Worm (Caenorhabditis elegans) whole organism, L2 larva: ENCODE measurements around the gene clec-58.
A peak's percentile ranks its signal among the peaks of the same experiment; 100 is the strongest.

ENCODE experiments used
- C34F6.9 ChIP-seq: fragments of 150-350 bp; optimal IDR thresholded peaks from 2 replicates; lab custom pipeline; 2014; ENCODE audit warnings: missing biosample characterization, missing genetic modification characterization
- F13H6.1 ChIP-seq: sonication (generic microtip); optimal IDR thresholded peaks from 2 replicates; lab custom pipeline; 2016; ENCODE audit warnings: missing genetic modification characterization, missing compliant biosample characterization
- R02D3.7 ChIP-seq: fragments of 150-350 bp; optimal IDR thresholded peaks from 2 replicates; lab custom pipeline; 2014; ENCODE audit warnings: missing biosample characterization, missing genetic modification characterization
- Y55F3AM.14 ChIP-seq: fragments of 200-800 bp; sonication (Bioruptor generic); optimal IDR thresholded peaks from 2 replicates; lab custom pipeline; 2018; ENCODE audit warnings: mild to moderate bottlenecking, missing genetic modification characterization, missing compliant biosample characterization
- ZK546.5 ChIP-seq: sonication (generic microtip); optimal IDR thresholded peaks from 2 replicates; lab custom pipeline; 2017; ENCODE audit warnings: missing biosample characterization, missing genetic modification characterization
- alr-1 ChIP-seq: fragments of 150-350 bp; optimal IDR thresholded peaks from 2 replicates; lab custom pipeline; 2014; ENCODE audit warnings: missing biosample characterization, missing genetic modification characterization
- aly-2 ChIP-seq: fragments of 150-350 bp; optimal IDR thresholded peaks from 2 replicates; lab custom pipeline; 2014; ENCODE audit warnings: missing biosample characterization, missing genetic modification characterization
- ama-1 ChIP-seq: fragments of 150-350 bp; optimal IDR thresholded peaks from 2 replicates; lab custom pipeline; 2018; ENCODE audit warnings: inconsistent platforms
- blmp-1 ChIP-seq: sonication (generic microtip); optimal IDR thresholded peaks from 2 replicates; lab custom pipeline; 2017; ENCODE audit warnings: missing genetic modification characterization, mild to moderate bottlenecking, missing compliant biosample characterization, antibody characterized with exemption, moderate library complexity; ENCODE audit not compliant: insufficient read depth
- ceh-16 ChIP-seq: fragments of 150-350 bp; optimal IDR thresholded peaks from 2 replicates; lab custom pipeline; 2014; ENCODE audit warnings: missing biosample characterization, missing genetic modification characterization
- crh-2 ChIP-seq: sonication (generic microtip); optimal IDR thresholded peaks from 2 replicates; lab custom pipeline; 2017; ENCODE audit warnings: missing biosample characterization, missing genetic modification characterization
- dmd-4 ChIP-seq: sonication (generic microtip); optimal IDR thresholded peaks from 2 replicates; lab custom pipeline; 2017; ENCODE audit warnings: missing biosample characterization, missing genetic modification characterization
- egl-27 ChIP-seq: sonication (generic microtip); optimal IDR thresholded peaks from 3 replicates; lab custom pipeline; 2017; ENCODE audit warnings: missing biosample characterization, missing genetic modification reagents, missing genetic modification characterization
- elt-3 ChIP-seq: sonication (generic microtip); optimal IDR thresholded peaks from 2 replicates; lab custom pipeline; 2017; ENCODE audit warnings: missing biosample characterization, missing genetic modification characterization
- fos-1 ChIP-seq: fragments of 150-350 bp; optimal IDR thresholded peaks from 2 replicates; lab custom pipeline; 2014; ENCODE audit warnings: missing biosample characterization, missing genetic modification characterization
- lin-11 ChIP-seq: fragments of 150-350 bp; sonication (generic microtip); optimal IDR thresholded peaks from 2 replicates; lab custom pipeline; 2014; ENCODE audit warnings: missing biosample characterization, missing genetic modification characterization, inconsistent platforms, mixed read lengths
- lin-13 ChIP-seq: fragments of 150-350 bp; optimal IDR thresholded peaks from 2 replicates; lab custom pipeline; 2014; ENCODE audit warnings: missing biosample characterization, missing genetic modification reagents, missing genetic modification characterization
- lin-39 ChIP-seq: fragments of 150-350 bp; optimal IDR thresholded peaks from 2 replicates; lab custom pipeline; 2014; ENCODE audit warnings: missing biosample characterization, missing genetic modification reagents, missing genetic modification characterization
- lsy-2 ChIP-seq, 2 experiments: fragments of 150-350 bp in 1 of 2; sonication (generic microtip) in 1 of 2; optimal IDR thresholded peaks; 2 replicates each; lab custom pipeline; 2014 to 2017; ENCODE audit warnings: missing biosample characterization in 2 of 2, missing genetic modification characterization in 2 of 2
- mab-5 ChIP-seq: fragments of 150-350 bp; optimal IDR thresholded peaks from 2 replicates; lab custom pipeline; 2014; ENCODE audit warnings: missing biosample characterization, missing genetic modification characterization
- mbf-1 ChIP-seq: sonication (generic microtip); optimal IDR thresholded peaks from 2 replicates; lab custom pipeline; 2017; ENCODE audit warnings: missing biosample characterization, missing genetic modification characterization
- mdl-1 ChIP-seq, 2 experiments: fragments of 150-350 bp in 1 of 2; sonication (generic microtip) in 1 of 2; optimal IDR thresholded peaks; 2 replicates each; lab custom pipeline; 2017; ENCODE audit warnings: missing biosample characterization in 2 of 2, missing genetic modification characterization in 2 of 2
- nhr-10 ChIP-seq: sonication (generic microtip); optimal IDR thresholded peaks from 2 replicates; lab custom pipeline; 2017; ENCODE audit warnings: missing biosample characterization, missing genetic modification characterization
- nhr-11 ChIP-seq: fragments of 150-350 bp; optimal IDR thresholded peaks from 2 replicates; lab custom pipeline; 2014; ENCODE audit warnings: missing biosample characterization, missing genetic modification characterization
- nhr-12 ChIP-seq: fragments of 150-350 bp; optimal IDR thresholded peaks from 2 replicates; lab custom pipeline; 2014; ENCODE audit warnings: missing biosample characterization, missing genetic modification characterization
- nhr-129 ChIP-seq: fragments of 150-350 bp; optimal IDR thresholded peaks from 2 replicates; lab custom pipeline; 2014; ENCODE audit warnings: missing biosample characterization, missing genetic modification characterization
- nhr-21 ChIP-seq: fragments of 150-350 bp; optimal IDR thresholded peaks from 2 replicates; lab custom pipeline; 2014; ENCODE audit warnings: missing biosample characterization, missing genetic modification characterization
- nhr-23 ChIP-seq: fragments of 150-350 bp; optimal IDR thresholded peaks from 2 replicates; lab custom pipeline; 2014; ENCODE audit warnings: missing biosample characterization, missing genetic modification reagents, missing genetic modification characterization
- nhr-237 ChIP-seq: fragments of 150-350 bp; optimal IDR thresholded peaks from 2 replicates; lab custom pipeline; 2014; ENCODE audit warnings: missing biosample characterization, missing genetic modification characterization
- nhr-25 ChIP-seq: fragments of 150-350 bp; sonication (generic microtip); optimal IDR thresholded peaks from 3 replicates; lab custom pipeline; 2014; ENCODE audit warnings: missing biosample characterization, missing genetic modification characterization
- nhr-6 ChIP-seq: fragments of 150-350 bp; optimal IDR thresholded peaks from 2 replicates; lab custom pipeline; 2014; ENCODE audit warnings: missing biosample characterization, missing genetic modification characterization
- nhr-77 ChIP-seq: fragments of 150-350 bp; optimal IDR thresholded peaks from 2 replicates; lab custom pipeline; 2014; ENCODE audit warnings: missing biosample characterization, missing genetic modification characterization
- peb-1 ChIP-seq: fragments of 150-350 bp; optimal IDR thresholded peaks from 2 replicates; lab custom pipeline; 2014; ENCODE audit warnings: missing biosample characterization, missing genetic modification characterization
- sem-4 ChIP-seq: fragments of 150-350 bp; optimal IDR thresholded peaks from 2 replicates; lab custom pipeline; 2014; ENCODE audit warnings: missing biosample characterization, missing genetic modification reagents, missing genetic modification characterization
- skn-1 ChIP-seq: sonication (generic microtip); optimal IDR thresholded peaks from 2 replicates; lab custom pipeline; 2017; ENCODE audit warnings: missing biosample characterization, missing genetic modification characterization
- sma-3 ChIP-seq: sonication (generic microtip); optimal IDR thresholded peaks from 2 replicates; lab custom pipeline; 2016; ENCODE audit warnings: missing genetic modification reagents, missing genetic modification characterization, missing compliant biosample characterization
- sma-9 ChIP-seq, 2 experiments: fragments of 150-350 bp in 1 of 2; sonication (generic microtip) in 1 of 2; optimal IDR thresholded peaks; 2 replicates each; lab custom pipeline; 2014 to 2016; ENCODE audit warnings: missing genetic modification characterization in 2 of 2, mild to moderate bottlenecking in 1 of 2, missing biosample characterization in 1 of 2, missing compliant biosample characterization in 1 of 2, missing genetic modification reagents in 1 of 2, moderate library complexity in 1 of 2
- snpc-4 ChIP-seq: fragments of 150-350 bp; optimal IDR thresholded peaks from 2 replicates; lab custom pipeline; 2014; ENCODE audit warnings: missing biosample characterization, missing genetic modification characterization
- unc-39 ChIP-seq: fragments of 150-350 bp; optimal IDR thresholded peaks from 2 replicates; lab custom pipeline; 2014; ENCODE audit warnings: missing biosample characterization, missing genetic modification characterization
- unc-55 ChIP-seq: fragments of 150-350 bp; sonication (generic microtip); optimal IDR thresholded peaks from 3 replicates; lab custom pipeline; 2014; ENCODE audit warnings: missing biosample characterization, missing genetic modification reagents, missing genetic modification characterization
- unc-62 ChIP-seq: fragments of 150-350 bp; optimal IDR thresholded peaks from 2 replicates; lab custom pipeline; 2014; ENCODE audit warnings: missing biosample characterization, missing genetic modification reagents, missing genetic modification characterization
- zag-1 ChIP-seq: fragments of 150-350 bp; optimal IDR thresholded peaks from 2 replicates; lab custom pipeline; 2014; ENCODE audit warnings: missing biosample characterization, missing genetic modification characterization
- ztf-11 ChIP-seq: sonication (generic microtip); optimal IDR thresholded peaks from 2 replicates; lab custom pipeline; 2017; ENCODE audit warnings: missing biosample characterization, missing genetic modification characterization
- ztf-4 ChIP-seq: fragments of 150-350 bp; optimal IDR thresholded peaks from 2 replicates; lab custom pipeline; 2014; ENCODE audit warnings: missing biosample characterization, missing genetic modification characterization

clec-58 gene

ce11 chrII:10502491-10503063 is 26.6 kb upstream of the clec-58 start, which contains the start of gene myrf-1 (continued):
- TF ChIP-seq snpc-4 (peak; percentile 25), nhr-23 (no peak), mab-5 (tag; lab: Kevin White, UChicago) (peak; percentile 37), nhr-12 (tag; lab: Kevin White, UChicago) (no peak), ama-1 (lab: Kevin White, UChicago) (no peak), nhr-129 (tag; lab: Kevin White, UChicago) (peak; percentile 84), ztf-4 (tag; lab: Kevin White, UChicago) (peak; percentile 63), crh-2 (tag; lab: Kevin White, UChicago) (peak; percentile 84)

ce11 chrII:10501578-10501977 is 25.6 kb upstream of the clec-58 start:
- TF ChIP-seq alr-1 (tag; lab: Kevin White, UChicago): no peak
- peak; percentile 75 for TF ChIP-seq nhr-21
- peak; percentile 44 for TF ChIP-seq ceh-16
- TF ChIP-seq ztf-11 (tag; lab: Kevin White, UChicago): no peak
- TF ChIP-seq fos-1 (tag; lab: Kevin White, UChicago): peak; percentile 83
- no peak for TF ChIP-seq elt-3 (tag; lab: Kevin White, UChicago)
- no peak for TF ChIP-seq skn-1 (tag; lab: Kevin White, UChicago)
- TF ChIP-seq lsy-2 (tag; optimal IDR thresholded peaks at IDR 0.05; lab: Kevin White, UChicago): peak in 1 of 2 experiments; percentile 73
- TF ChIP-seq R02D3.7 (tag; lab: Kevin White, UChicago): no peak
- TF ChIP-seq sem-4 (tag; lab: Kevin White, UChicago): peak; percentile 83
- TF ChIP-seq nhr-11: no peak
- TF ChIP-seq crh-2 (tag; lab: Kevin White, UChicago): peak; percentile 51
- no peak for TF ChIP-seq peb-1 (tag; lab: Kevin White, UChicago)
- TF ChIP-seq Y55F3AM.14 (GFP tag; lab: Kevin White, UChicago): no peak
- TF ChIP-seq dmd-4 (tag; lab: Kevin White, UChicago): no peak
- TF ChIP-seq sma-3 (GFP tag; lab: Kevin White, UChicago): peak; percentile 59
- TF ChIP-seq ama-1 (lab: Kevin White, UChicago): no peak
- TF ChIP-seq snpc-4: no peak
- no peak for TF ChIP-seq lin-39 (tag; lab: Kevin White, UChicago)
- peak; percentile 51 for TF ChIP-seq zag-1 (tag; lab: Kevin White, UChicago)
- TF ChIP-seq nhr-10: no peak
- no peak for TF ChIP-seq unc-62 (GFP tag; lab: Kevin White, UChicago)
- no peak for TF ChIP-seq lin-11 (tag; lab: Kevin White, UChicago)
- TF ChIP-seq nhr-129 (tag; lab: Kevin White, UChicago): peak; percentile 66
- TF ChIP-seq mbf-1: no peak
- TF ChIP-seq egl-27 (tag; lab: Kevin White, UChicago): peak; percentile 38
- no peak for TF ChIP-seq ZK546.5 (tag; lab: Kevin White, UChicago)
- TF ChIP-seq mdl-1 (tag; optimal IDR thresholded peaks at IDR 0.05; lab: Kevin White, UChicago): peak; percentile 49 to 69
- TF ChIP-seq blmp-1 (tag; lab: Kevin White, UChicago): peak; percentile 95
- TF ChIP-seq nhr-77 (tag; lab: Kevin White, UChicago): peak; percentile 3
- TF ChIP-seq F13H6.1 (tag; lab: Kevin White, UChicago): peak; percentile 89
- TF ChIP-seq nhr-237 (tag; lab: Kevin White, UChicago): no peak
- TF ChIP-seq nhr-23: no peak
- TF ChIP-seq sma-9 (GFP tag; optimal IDR thresholded peaks at IDR 0.05; lab: Kevin White, UChicago): peak; percentile 82
- no peak for TF ChIP-seq sma-9 (tag; optimal IDR thresholded peaks at IDR 0.05; lab: Kevin White, UChicago)
- peak; percentile 52 for TF ChIP-seq nhr-25 (tag; lab: Kevin White, UChicago)
- TF ChIP-seq aly-2 (tag; lab: Kevin White, UChicago): no peak
- peak; percentile 60 for TF ChIP-seq C34F6.9 (tag; lab: Kevin White, UChicago)
- no peak for TF ChIP-seq ztf-4 (tag; lab: Kevin White, UChicago)
- TF ChIP-seq unc-55 (GFP tag; lab: Kevin White, UChicago): no peak
- peak; percentile 25 for TF ChIP-seq lin-13 (GFP tag; lab: Kevin White, UChicago)
- no peak for TF ChIP-seq nhr-6 (tag; lab: Kevin White, UChicago)
- TF ChIP-seq unc-39 (tag; lab: Kevin White, UChicago): no peak
- TF ChIP-seq nhr-12 (tag; lab: Kevin White, UChicago): no peak
